Worm (Caenorhabditis elegans) whole organism, L1 larva: ENCODE results near the gene srh-291.

ENCODE experiments used
- C16A3.4 ChIP-seq: fragments of 150-350 bp; optimal IDR thresholded peaks from 2 replicates; lab custom pipeline; 2014; ENCODE audit warnings: missing biosample characterization, missing genetic modification characterization
- F16B12.6 ChIP-seq: fragments of 150-350 bp; optimal IDR thresholded peaks from 2 replicates; lab custom pipeline; 2014; ENCODE audit warnings: missing biosample characterization, missing genetic modification characterization
- Y116A8C.19 ChIP-seq: sonication (generic microtip); optimal IDR thresholded peaks from 2 replicates; lab custom pipeline; 2016; ENCODE audit warnings: missing compliant biosample characterization, missing genetic modification characterization, borderline replicate concordance
- aha-1 ChIP-seq: fragments of 150-350 bp; optimal IDR thresholded peaks from 2 replicates; lab custom pipeline; 2014; ENCODE audit warnings: missing biosample characterization, missing genetic modification characterization
- blmp-1 ChIP-seq: fragments of 150-350 bp; optimal IDR thresholded peaks from 2 replicates; lab custom pipeline; 2014; ENCODE audit warnings: missing biosample characterization, missing genetic modification characterization
- ceh-8 ChIP-seq: fragments of 200-800 bp; sonication (Bioruptor generic); optimal IDR thresholded peaks from 2 replicates; lab custom pipeline; 2018; ENCODE audit warnings: mild to moderate bottlenecking, missing genetic modification characterization, moderate library complexity, missing compliant biosample characterization
- ceh-82 ChIP-seq, 3 experiments: fragments of 150-350 bp in 1 of 3; sonication (generic microtip) in 2 of 3; optimal IDR thresholded peaks; 2 replicates each; lab custom pipeline; 2014 to 2017; ENCODE audit warnings: missing biosample characterization in 3 of 3, missing genetic modification characterization in 3 of 3
- efl-3 ChIP-seq: fragments of 200-800 bp; sonication (Bioruptor generic); optimal IDR thresholded peaks from 2 replicates; lab custom pipeline; 2018; ENCODE audit warnings: mild to moderate bottlenecking, missing genetic modification characterization, missing compliant biosample characterization
- egl-13 ChIP-seq: sonication (generic microtip); optimal IDR thresholded peaks from 2 replicates; lab custom pipeline; 2016; ENCODE audit warnings: missing genotype, missing genetic modification reagents, missing genetic modification characterization, missing compliant biosample characterization
- egl-27 ChIP-seq, 2 experiments: fragments of 150-350 bp in 1 of 2; sonication (generic microtip); optimal IDR thresholded peaks; 3 replicates each; lab custom pipeline; 2017 to 2018; ENCODE audit warnings: missing biosample characterization in 2 of 2, missing genetic modification characterization in 2 of 2, missing genetic modification reagents in 2 of 2
- elt-2 ChIP-seq: sonication (generic microtip); optimal IDR thresholded peaks from 2 replicates; lab custom pipeline; 2016; ENCODE audit warnings: missing genetic modification characterization, mild to moderate bottlenecking, inconsistent platforms, missing compliant biosample characterization, missing genetic modification reagents
- elt-3 ChIP-seq, 6 experiments: fragments of 150-350 bp in 1 of 6; sonication (generic microtip); optimal IDR thresholded peaks; 2 replicates each; lab custom pipeline; 2017 to 2018; ENCODE audit warnings: missing biosample characterization in 6 of 6, missing genetic modification characterization in 6 of 6, inconsistent platforms in 1 of 6
- fkh-4 ChIP-seq: sonication (generic microtip); optimal IDR thresholded peaks from 2 replicates; lab custom pipeline; 2016; ENCODE audit warnings: missing compliant biosample characterization, missing genetic modification characterization, borderline replicate concordance
- fkh-8 ChIP-seq: sonication (generic microtip); optimal IDR thresholded peaks from 2 replicates; lab custom pipeline; 2016; ENCODE audit warnings: mild to moderate bottlenecking, missing genetic modification characterization, missing compliant biosample characterization
- fos-1 ChIP-seq: fragments of 150-350 bp; optimal IDR thresholded peaks from 2 replicates; lab custom pipeline; 2014; ENCODE audit warnings: missing biosample characterization, missing genetic modification characterization
- grh-1 ChIP-seq: fragments of 200-800 bp; sonication (Bioruptor generic); IDR thresholded peaks from 2 replicates; pipeline ENCODE4 v1.3.6; 2022; ENCODE audit warnings: missing genetic modification reagents, missing genetic modification characterization, missing compliant biosample characterization
- hlh-17 ChIP-seq: fragments of 200-800 bp; sonication (Bioruptor generic); optimal IDR thresholded peaks from 2 replicates; lab custom pipeline; 2018; ENCODE audit warnings: missing genetic modification characterization, mild to moderate bottlenecking, missing compliant biosample characterization, moderate library complexity, borderline replicate concordance
- hpl-2 ChIP-seq: fragments of 150-350 bp; optimal IDR thresholded peaks from 2 replicates; lab custom pipeline; 2014; ENCODE audit warnings: missing biosample characterization, missing genetic modification reagents, missing genetic modification characterization
- isw-1 ChIP-seq: fragments of 200-800 bp; sonication (Bioruptor generic); IDR thresholded peaks from 2 replicates; pipeline ENCODE4 v1.3.6; 2022; ENCODE audit warnings: missing genetic modification characterization, missing compliant biosample characterization
- jun-1 ChIP-seq: fragments of 150-350 bp; optimal IDR thresholded peaks from 2 replicates; lab custom pipeline; 2014; ENCODE audit warnings: missing biosample characterization, missing genetic modification reagents, missing genetic modification characterization
- lin-13 ChIP-seq: fragments of 150-350 bp; optimal IDR thresholded peaks from 2 replicates; lab custom pipeline; 2014; ENCODE audit warnings: missing biosample characterization, missing genetic modification reagents, missing genetic modification characterization
- lin-14 ChIP-seq: fragments of 200-800 bp; sonication (Bioruptor generic); optimal IDR thresholded peaks from 2 replicates; lab custom pipeline; 2018; ENCODE audit warnings: mild to moderate bottlenecking, missing genetic modification characterization, moderate library complexity, missing compliant biosample characterization
- lin-15B ChIP-seq: fragments of 150-350 bp; sonication (generic microtip); optimal IDR thresholded peaks from 3 replicates; lab custom pipeline; 2014; ENCODE audit warnings: missing biosample characterization, missing genetic modification characterization
- lin-35 ChIP-seq, 2 experiments: fragments of 150-350 bp; optimal IDR thresholded peaks; 2 replicates each; lab custom pipeline; 2014; ENCODE audit warnings: missing biosample characterization in 2 of 2, missing genetic modification characterization in 2 of 2, missing genetic modification reagents in 2 of 2
- lin-39 ChIP-seq: fragments of 150-350 bp; optimal IDR thresholded peaks from 2 replicates; lab custom pipeline; 2014; ENCODE audit warnings: missing biosample characterization, missing genetic modification reagents, missing genetic modification characterization
- lsy-2 ChIP-seq, 2 experiments: fragments of 150-350 bp; optimal IDR thresholded peaks; 2 replicates each; lab custom pipeline; 2014; ENCODE audit warnings: missing biosample characterization in 2 of 2, missing genetic modification characterization in 2 of 2
- mef-2 ChIP-seq: fragments of 150-350 bp; optimal IDR thresholded peaks from 2 replicates; lab custom pipeline; 2014; ENCODE audit warnings: missing biosample characterization, missing genetic modification characterization
- nhr-11 ChIP-seq: fragments of 150-350 bp; optimal IDR thresholded peaks from 2 replicates; lab custom pipeline; 2014; ENCODE audit warnings: missing biosample characterization, missing genetic modification characterization
- nhr-20 ChIP-seq: sonication (generic microtip); optimal IDR thresholded peaks from 2 replicates; lab custom pipeline; 2016; ENCODE audit warnings: mild to moderate bottlenecking, missing genetic modification characterization, missing compliant biosample characterization
- nhr-71 ChIP-seq: sonication (generic microtip); optimal IDR thresholded peaks from 2 replicates; lab custom pipeline; 2016; ENCODE audit warnings: mild to moderate bottlenecking, missing genetic modification characterization, moderate library complexity, missing compliant biosample characterization
- nhr-77 ChIP-seq: fragments of 150-350 bp; optimal IDR thresholded peaks from 2 replicates; lab custom pipeline; 2014; ENCODE audit warnings: missing biosample characterization, missing genetic modification characterization
- nhr-84 ChIP-seq: sonication (generic microtip); optimal IDR thresholded peaks from 2 replicates; lab custom pipeline; 2017; ENCODE audit warnings: missing biosample characterization, missing genetic modification characterization
- pqm-1 ChIP-seq: sonication (generic microtip); optimal IDR thresholded peaks from 3 replicates; lab custom pipeline; 2017; ENCODE audit warnings: missing biosample characterization, missing genetic modification characterization
- rnt-1 ChIP-seq: sonication (generic microtip); optimal IDR thresholded peaks from 2 replicates; lab custom pipeline; 2016; ENCODE audit warnings: mild to moderate bottlenecking, missing genetic modification characterization, moderate library complexity, missing compliant biosample characterization
- snu-23 ChIP-seq: sonication (generic microtip); optimal IDR thresholded peaks from 2 replicates; lab custom pipeline; 2016; ENCODE audit warnings: missing genetic modification characterization, missing compliant biosample characterization
- sptf-1 ChIP-seq: fragments of 150-350 bp; optimal IDR thresholded peaks from 2 replicates; lab custom pipeline; 2014; ENCODE audit warnings: missing biosample characterization, missing genetic modification characterization
- sup-37 ChIP-seq: fragments of 200-800 bp; sonication (Bioruptor generic); optimal IDR thresholded peaks from 2 replicates; lab custom pipeline; 2018; ENCODE audit warnings: mild to moderate bottlenecking, missing genetic modification characterization, missing compliant biosample characterization
- swsn-7 ChIP-seq: sonication (generic microtip); optimal IDR thresholded peaks from 2 replicates; lab custom pipeline; 2016; ENCODE audit warnings: missing genetic modification characterization, missing compliant biosample characterization
- tbx-2 ChIP-seq: sonication (generic microtip); optimal IDR thresholded peaks from 2 replicates; lab custom pipeline; 2016; ENCODE audit warnings: missing genetic modification characterization, missing compliant biosample characterization
- tlp-1 ChIP-seq: fragments of 150-350 bp; optimal IDR thresholded peaks from 2 replicates; lab custom pipeline; 2014; ENCODE audit warnings: missing biosample characterization, missing genetic modification characterization
- unc-30 ChIP-seq: sonication (generic microtip); optimal IDR thresholded peaks from 2 replicates; lab custom pipeline; 2017; ENCODE audit warnings: missing biosample characterization, missing genetic modification characterization
- vab-15 ChIP-seq: sonication (generic microtip); optimal IDR thresholded peaks from 2 replicates; lab custom pipeline; 2017; ENCODE audit warnings: missing genotype, mild to moderate bottlenecking, missing genetic modification characterization, missing compliant biosample characterization
- ztf-11 ChIP-seq, 2 experiments: sonication (generic microtip); optimal IDR thresholded peaks; 2 replicates each; lab custom pipeline; 2016 to 2017; ENCODE audit warnings: missing genetic modification characterization in 2 of 2, missing biosample characterization in 1 of 2, missing compliant biosample characterization in 1 of 2

srh-291 gene

ce11 chrV:17857901-17858300 is 52.5 kb downstream of the srh-291 start (continued):
- TF ChIP-seq lin-15B (tag; lab: Kevin White, UChicago) = peak; percentile 62
- TF ChIP-seq egl-27 (tag; optimal IDR thresholded peaks at IDR 0.05; lab: Kevin White, UChicago) = peak; percentile 35 to 86
- TF ChIP-seq ztf-11 (tag; optimal IDR thresholded peaks at IDR 0.05; lab: Kevin White, UChicago) = peak in 1 of 2 experiments; percentile 44
- TF ChIP-seq unc-30 (tag; lab: Kevin White, UChicago) = no peak
- peak; percentile 18 for TF ChIP-seq F16B12.6
- TF ChIP-seq Y116A8C.19 (tag; lab: Kevin White, UChicago) = no peak
- peak; percentile 97 for TF ChIP-seq lin-14 (GFP tag; lab: Kevin White, UChicago)
- peak; percentile 81 for TF ChIP-seq egl-13 (tag; lab: Kevin White, UChicago)
- TF ChIP-seq sptf-1 (tag; lab: Kevin White, UChicago) = no peak
- TF ChIP-seq nhr-84 (tag; lab: Kevin White, UChicago) = no peak
- TF ChIP-seq nhr-20 (tag; lab: Kevin White, UChicago) = peak; percentile 82
- TF ChIP-seq mef-2 (tag; lab: Kevin White, UChicago) = peak; percentile 64
- no peak for TF ChIP-seq rnt-1 (tag; lab: Kevin White, UChicago)
- TF ChIP-seq tbx-2 (tag; lab: Kevin White, UChicago) = peak; percentile 90
- no peak for TF ChIP-seq aha-1 (tag; lab: Kevin White, UChicago)
- TF ChIP-seq C16A3.4 (tag; lab: Kevin White, UChicago) = peak; percentile 45
- TF ChIP-seq tlp-1 (tag; lab: Kevin White, UChicago) = no peak
- TF ChIP-seq blmp-1 (tag; lab: Kevin White, UChicago) = peak; percentile 13
- peak; percentile 31 for TF ChIP-seq elt-2
- no peak for TF ChIP-seq efl-3 (GFP tag; lab: Kevin White, UChicago)
- peak; percentile 37 for TF ChIP-seq ceh-8 (GFP tag; lab: Kevin White, UChicago)
- no peak for TF ChIP-seq hpl-2 (GFP tag; lab: Kevin White, UChicago)
- no peak for TF ChIP-seq vab-15 (tag; lab: Kevin White, UChicago)
- peak; percentile 61 for TF ChIP-seq isw-1 (GFP tag; lab: Robert Waterston, UW)
- TF ChIP-seq fos-1 (tag; lab: Kevin White, UChicago) = peak; percentile 78
- peak in 1 of 6 experiments; percentile 55 for TF ChIP-seq elt-3 (tag; optimal IDR thresholded peaks at IDR 0.05; lab: Kevin White, UChicago)
- TF ChIP-seq nhr-71 (tag; lab: Kevin White, UChicago) = peak; percentile 95
- TF ChIP-seq fkh-4 = no peak
- peak; percentile 59 to 92 (median 82) for TF ChIP-seq ceh-82 (tag; optimal IDR thresholded peaks at IDR 0.05; lab: Kevin White, UChicago)
- peak; percentile 76 for TF ChIP-seq lin-13 (GFP tag; lab: Kevin White, UChicago)
- TF ChIP-seq nhr-11 (tag; lab: Kevin White, UChicago) = peak; percentile 34
- peak; percentile 93 for TF ChIP-seq snu-23
- peak; percentile 74 for TF ChIP-seq nhr-77 (tag; lab: Kevin White, UChicago)
- no peak for TF ChIP-seq pqm-1 (tag; lab: Kevin White, UChicago)
- no peak for TF ChIP-seq hlh-17 (GFP tag; lab: Kevin White, UChicago)
- TF ChIP-seq fkh-8 (tag; lab: Kevin White, UChicago) = peak; percentile 93
- peak; percentile 24 for TF ChIP-seq jun-1 (tag; lab: Kevin White, UChicago)
- TF ChIP-seq sup-37 (GFP tag; lab: Kevin White, UChicago) = peak; percentile 3
- TF ChIP-seq grh-1 = no peak
- peak; percentile 78 to 85 for TF ChIP-seq lsy-2 (tag; optimal IDR thresholded peaks at IDR 0.05; lab: Kevin White, UChicago)
- no peak for TF ChIP-seq lin-39 (tag; lab: Kevin White, UChicago)
- TF ChIP-seq lin-35 (GFP tag; optimal IDR thresholded peaks at IDR 0.05; lab: Kevin White, UChicago) = peak; percentile 77 to 81
- peak; percentile 91 for TF ChIP-seq swsn-7 (tag; lab: Kevin White, UChicago)
- TF ChIP-seq, all 84 proteins: peak for 50
